Fruit fly (Drosophila melanogaster): ENCODE measurements around the gene CG31626.

CG31626 gene

dm6 chr2L:21236633-21237032 lies at the start of gene CG31626:
TSS of gene CG31626 (minus strand) at chr2L:21236733.
- TF ChIP-seq insv (optimal IDR thresholded peaks at IDR 0.05) (no peak), h (optimal IDR thresholded peaks at IDR 0.05) (no peak), Myc (optimal IDR thresholded peaks at IDR 0.05) (no peak), ttk (optimal IDR thresholded peaks at IDR 0.05) (no peak), psq (optimal IDR thresholded peaks at IDR 0.05) (no peak), Sin3A (optimal IDR thresholded peaks at IDR 0.05) (no peak)

dm6 chr2L:21268140-21268539 lies 31.6 kb upstream of the CG31626 start:
- TF ChIP-seq Sin3A (optimal IDR thresholded peaks at IDR 0.05) = no peak
- no peak for TF ChIP-seq Myc (optimal IDR thresholded peaks at IDR 0.05)
- TF ChIP-seq insv (optimal IDR thresholded peaks at IDR 0.05) = no peak
- no peak for TF ChIP-seq psq (optimal IDR thresholded peaks at IDR 0.05)
- TF ChIP-seq ttk (optimal IDR thresholded peaks at IDR 0.05) = no peak
- TF ChIP-seq h (optimal IDR thresholded peaks at IDR 0.05) = no peak

- TF ChIP-seq psq (optimal IDR thresholded peaks at IDR 0.05) = no peak
- TF ChIP-seq h (optimal IDR thresholded peaks at IDR 0.05) = no peak
- no peak for TF ChIP-seq insv (optimal IDR thresholded peaks at IDR 0.05)
- TF ChIP-seq Myc (optimal IDR thresholded peaks at IDR 0.05) = no peak
- no peak for TF ChIP-seq ttk (optimal IDR thresholded peaks at IDR 0.05)
- no peak for TF ChIP-seq Sin3A (optimal IDR thresholded peaks at IDR 0.05)
These were observed 29.7 kb upstream of the CG31626 start for dm6 chr2L:21266277-21266676.

dm6 chr2L:21263470-21264146 lies 27.1 kb upstream of the CG31626 start:
- TF ChIP-seq insv (optimal IDR thresholded peaks at IDR 0.05) = no peak
- TF ChIP-seq psq (optimal IDR thresholded peaks at IDR 0.05) = no peak
- no peak for TF ChIP-seq Myc (optimal IDR thresholded peaks at IDR 0.05)
- no peak for TF ChIP-seq h (optimal IDR thresholded peaks at IDR 0.05)
- TF ChIP-seq Sin3A (optimal IDR thresholded peaks at IDR 0.05) = no peak
- no peak for TF ChIP-seq ttk (optimal IDR thresholded peaks at IDR 0.05)

dm6 chr2L:21262832-21263231 lies 26.3 kb upstream of the CG31626 start, which contains the start of gene CG8671:
TSS of gene CG8671 (plus strand) at chr2L:21262956.
- TF ChIP-seq Myc (optimal IDR thresholded peaks at IDR 0.05) (no peak), psq (optimal IDR thresholded peaks at IDR 0.05) (no peak), Sin3A (optimal IDR thresholded peaks at IDR 0.05) (no peak), h (optimal IDR thresholded peaks at IDR 0.05) (no peak), ttk (optimal IDR thresholded peaks at IDR 0.05) (no peak), insv (optimal IDR thresholded peaks at IDR 0.05) (no peak)

dm6 chr2L:21260869-21261268 lies 24.3 kb upstream of the CG31626 start:
- TF ChIP-seq insv (optimal IDR thresholded peaks at IDR 0.05) (no peak), psq (optimal IDR thresholded peaks at IDR 0.05) (no peak), Myc (optimal IDR thresholded peaks at IDR 0.05) (no peak), Sin3A (optimal IDR thresholded peaks at IDR 0.05) (no peak), ttk (optimal IDR thresholded peaks at IDR 0.05) (no peak), h (optimal IDR thresholded peaks at IDR 0.05) (no peak)

- TF ChIP-seq ttk (optimal IDR thresholded peaks at IDR 0.05) = no peak
- TF ChIP-seq insv (optimal IDR thresholded peaks at IDR 0.05) = no peak
- no peak for TF ChIP-seq Sin3A (optimal IDR thresholded peaks at IDR 0.05)
- no peak for TF ChIP-seq Myc (optimal IDR thresholded peaks at IDR 0.05)
- TF ChIP-seq h (optimal IDR thresholded peaks at IDR 0.05) = no peak
- no peak for TF ChIP-seq psq (optimal IDR thresholded peaks at IDR 0.05)
These were observed 22.5 kb upstream of the CG31626 start for dm6 chr2L:21259008-21259407.

dm6 chr2L:21251750-21252149 lies 15.2 kb upstream of the CG31626 start:
- TF ChIP-seq Sin3A (optimal IDR thresholded peaks at IDR 0.05) (no peak), h (optimal IDR thresholded peaks at IDR 0.05) (no peak), psq (optimal IDR thresholded peaks at IDR 0.05) (no peak), Myc (optimal IDR thresholded peaks at IDR 0.05) (no peak), ttk (optimal IDR thresholded peaks at IDR 0.05) (no peak), insv (optimal IDR thresholded peaks at IDR 0.05) (no peak)

- TF ChIP-seq psq (optimal IDR thresholded peaks at IDR 0.05) = no peak
- TF ChIP-seq Sin3A (optimal IDR thresholded peaks at IDR 0.05) = no peak
- no peak for TF ChIP-seq h (optimal IDR thresholded peaks at IDR 0.05)
- no peak for TF ChIP-seq Myc (optimal IDR thresholded peaks at IDR 0.05)
- no peak for TF ChIP-seq insv (optimal IDR thresholded peaks at IDR 0.05)
- no peak for TF ChIP-seq ttk (optimal IDR thresholded peaks at IDR 0.05)
These were observed 14.2 kb upstream of the CG31626 start for dm6 chr2L:21250519-21251336.

- TF ChIP-seq Myc (optimal IDR thresholded peaks at IDR 0.05) = no peak
- TF ChIP-seq psq (optimal IDR thresholded peaks at IDR 0.05) = no peak
- no peak for TF ChIP-seq insv (optimal IDR thresholded peaks at IDR 0.05)
- TF ChIP-seq ttk (optimal IDR thresholded peaks at IDR 0.05) = no peak
- TF ChIP-seq h (optimal IDR thresholded peaks at IDR 0.05) = no peak
These were observed 12.3 kb upstream of the CG31626 start for dm6 chr2L:21248877-21249276.

- TF ChIP-seq insv (optimal IDR thresholded peaks at IDR 0.05) = no peak
- TF ChIP-seq psq (optimal IDR thresholded peaks at IDR 0.05) = no peak
- no peak for TF ChIP-seq h (optimal IDR thresholded peaks at IDR 0.05)
- no peak for TF ChIP-seq ttk (optimal IDR thresholded peaks at IDR 0.05)
- no peak for TF ChIP-seq Myc (optimal IDR thresholded peaks at IDR 0.05)
- TF ChIP-seq Sin3A (optimal IDR thresholded peaks at IDR 0.05) = no peak
These were observed 11.4 kb upstream of the CG31626 start for dm6 chr2L:21247967-21248366.

- TF ChIP-seq Sin3A (optimal IDR thresholded peaks at IDR 0.05) = no peak
- TF ChIP-seq psq (optimal IDR thresholded peaks at IDR 0.05) = no peak
- no peak for TF ChIP-seq Myc (optimal IDR thresholded peaks at IDR 0.05)
- TF ChIP-seq insv (optimal IDR thresholded peaks at IDR 0.05) = no peak
- no peak for TF ChIP-seq h (optimal IDR thresholded peaks at IDR 0.05)
- no peak for TF ChIP-seq ttk (optimal IDR thresholded peaks at IDR 0.05)
These were observed 10.2 kb upstream of the CG31626 start for dm6 chr2L:21246687-21247086.
